Worm (Caenorhabditis elegans): ENCODE data around the gene C05B5.4.

ce11 chrIII:10004213-10004612 is 10.5 kb downstream of the C05B5.4 start, which contains the start of gene C05B5.11:
- no peak for TF ChIP-seq hmg-4 (GFP tag; optimal IDR thresholded peaks at IDR 0.05)
- no peak for TF ChIP-seq sea-1 (GFP tag; conservative IDR thresholded peaks at IDR 0.05)
